Worm (Caenorhabditis elegans): ENCODE results near the gene ZK686.6.

DNA sequence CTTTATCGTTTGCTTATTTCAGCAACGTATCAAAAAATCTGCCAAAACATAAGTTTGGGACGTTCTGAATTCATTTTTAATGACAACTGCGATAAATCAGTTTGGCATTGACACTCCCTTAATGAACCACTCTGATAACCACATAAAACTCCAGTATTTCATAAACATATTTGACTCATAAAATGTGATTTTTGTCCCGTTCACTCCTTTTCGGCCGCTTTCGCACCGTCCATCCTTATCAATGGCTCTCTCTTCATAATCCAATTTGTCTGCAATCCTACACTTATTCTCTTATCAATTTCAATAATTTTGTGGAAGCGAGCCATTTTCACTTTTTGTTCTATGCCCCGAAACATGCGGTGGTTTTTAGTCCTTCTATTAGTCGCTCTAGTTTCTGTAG lies 14.2 kb downstream of the ZK686.6 start, which contains the start of gene pcp-1:
- no peak for TF ChIP-seq nhr-25 (tag; optimal IDR thresholded peaks at IDR 0.05)
- TF ChIP-seq unc-62 (GFP tag; optimal IDR thresholded peaks at IDR 0.05) = no peak
- TF ChIP-seq nhr-237 (tag; optimal IDR thresholded peaks at IDR 0.05) = no peak
- no peak for TF ChIP-seq aly-2 (tag; optimal IDR thresholded peaks at IDR 0.05)
- TF ChIP-seq nhr-12 (tag; optimal IDR thresholded peaks at IDR 0.05) = no peak
- no peak for TF ChIP-seq lin-39 (tag; optimal IDR thresholded peaks at IDR 0.05)
- TF ChIP-seq mdl-1 (tag; optimal IDR thresholded peaks at IDR 0.05) = no peak
- TF ChIP-seq ama-1 (optimal IDR thresholded peaks at IDR 0.05) = no peak
- no peak for TF ChIP-seq elt-1 (tag; optimal IDR thresholded peaks at IDR 0.05)
- peak; percentile 67 for TF ChIP-seq sma-9 (GFP tag; optimal IDR thresholded peaks at IDR 0.05)
- TF ChIP-seq sma-9 (tag; optimal IDR thresholded peaks at IDR 0.05) = no peak
- no peak for TF ChIP-seq zag-1 (tag; optimal IDR thresholded peaks at IDR 0.05)
- TF ChIP-seq F13H6.1 (tag; optimal IDR thresholded peaks at IDR 0.05) = peak; percentile 45
- no peak for TF ChIP-seq lin-13 (GFP tag; optimal IDR thresholded peaks at IDR 0.05)
